Fruit fly (Drosophila melanogaster): ENCODE data around the gene Rtnl1.

DNA sequence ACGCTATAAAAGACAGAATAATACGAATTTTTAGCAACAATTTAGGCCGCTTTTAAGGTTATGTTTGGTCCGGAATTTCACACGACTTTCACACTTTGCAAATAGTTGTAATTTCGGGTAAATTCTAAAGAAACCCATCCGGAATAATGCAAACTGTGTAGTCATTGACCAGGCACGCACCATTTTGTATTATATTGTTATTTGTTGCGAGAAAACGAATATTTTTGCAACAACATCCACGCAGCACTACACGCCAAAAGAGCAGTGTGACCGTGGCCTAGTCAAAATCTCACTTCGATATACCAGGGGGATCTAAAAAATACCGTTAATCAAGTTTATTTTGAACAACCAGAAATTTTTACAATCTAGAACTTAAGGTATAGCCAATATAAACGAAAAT is 42.0 kb downstream of the Rtnl1 start, which contains the start of gene eIF3i:
- TF ChIP-seq Eip75B (GFP tag; optimal IDR thresholded peaks at IDR 0.05), result no peak
- TF ChIP-seq Sox14 (GFP tag; optimal IDR thresholded peaks at IDR 0.05), result no peak
- TF ChIP-seq cyc (GFP tag; optimal IDR thresholded peaks at IDR 0.05), result no peak
- no peak for TF ChIP-seq fkh (GFP tag; optimal IDR thresholded peaks at IDR 0.05)
